Fruit fly (Drosophila melanogaster): ENCODE measurements around the gene x16.
A peak's percentile ranks its signal among the peaks of the same experiment; 100 is the strongest.

The x16 gene

dm6 chr2L:6956725-6957124 lies 36.7 kb upstream of the x16 start, which contains the start of the genes CG13775 and CG3430 (continued):
- no peak for TF ChIP-seq lab (GFP tag; optimal IDR thresholded peaks at IDR 0.05)
- TF ChIP-seq Scr (GFP tag; IDR thresholded peaks at IDR 0.05; ENCODE audit: partially characterized antibody), result peak; percentile 67
- TF ChIP-seq Hey (tag; optimal IDR thresholded peaks at IDR 0.05), result no peak
- no peak for TF ChIP-seq CG17359 (tag; optimal IDR thresholded peaks at IDR 0.05)
- TF ChIP-seq Mes4 (GFP tag; optimal IDR thresholded peaks at IDR 0.05), result peak; percentile 8
- TF ChIP-seq Dll (GFP tag; IDR thresholded peaks at IDR 0.05; ENCODE audit: partially characterized antibody), result peak; percentile 69
- no peak for TF ChIP-seq Usf (GFP tag; optimal IDR thresholded peaks at IDR 0.05)
- TF ChIP-seq CoRest (tag; optimal IDR thresholded peaks at IDR 0.05), result peak; percentile 27
- 0 out of 2 replicates have a peak, but pooled peaks have one; percentile 15 for TF ChIP-seq CG6272 (GFP tag; IDR thresholded peaks at IDR 0.05)
- TF ChIP-seq CG14050 (GFP tag; IDR thresholded peaks at IDR 0.05), result no peak
- TF ChIP-seq cad (GFP tag; optimal IDR thresholded peaks at IDR 0.05), result no peak
- no peak for TF ChIP-seq sqz (GFP tag; optimal IDR thresholded peaks at IDR 0.05)
- no peak for TF ChIP-seq Nf-YB (GFP tag; optimal IDR thresholded peaks at IDR 0.05)
- TF ChIP-seq Dref (GFP tag; IDR thresholded peaks at IDR 0.05), result peak; percentile 81
- no peak for TF ChIP-seq CG7372 (GFP tag; IDR thresholded peaks at IDR 0.05)
- no peak for TF ChIP-seq Lim3 (GFP tag; IDR thresholded peaks at IDR 0.05)
- TF ChIP-seq esg (GFP tag; conservative IDR thresholded peaks at IDR 0.05), result no peak
- TF ChIP-seq al (GFP tag; IDR thresholded peaks at IDR 0.05), result no peak
- no peak for TF ChIP-seq CG3838 (GFP tag; optimal IDR thresholded peaks at IDR 0.05)
- peak; percentile 91 for TF ChIP-seq row (GFP tag; IDR thresholded peaks at IDR 0.05)
- TF ChIP-seq gsb-n (tag; optimal IDR thresholded peaks at IDR 0.05), result no peak
- no peak for TF ChIP-seq schlank (tag; optimal IDR thresholded peaks at IDR 0.05)
- TF ChIP-seq gro (GFP tag; optimal IDR thresholded peaks at IDR 0.05), result peak; percentile 33
- peak; percentile 58; the same call in 2 of the 3 replicates for TF ChIP-seq CG11456 (GFP tag; IDR thresholded peaks at IDR 0.05)
- no peak for TF ChIP-seq sima (GFP tag; optimal IDR thresholded peaks at IDR 0.05)
- TF ChIP-seq CG12942 (GFP tag; optimal IDR thresholded peaks at IDR 0.05), result no peak
- TF ChIP-seq CG8359 (GFP tag; optimal IDR thresholded peaks at IDR 0.05; ENCODE audit: borderline replicate concordance), result no peak
- no peak for TF ChIP-seq Sox100B (GFP tag; optimal IDR thresholded peaks at IDR 0.05)
- TF ChIP-seq mam (GFP tag; optimal IDR thresholded peaks at IDR 0.05), result peak; percentile 52
- TF ChIP-seq Gug (GFP tag; IDR thresholded peaks at IDR 0.05), result peak; percentile 16; the same call in 1 of the 4 replicates
- TF ChIP-seq B-H1 (GFP tag; IDR thresholded peaks at IDR 0.05), result no peak
- no peak for TF ChIP-seq CG11696 (GFP tag; IDR thresholded peaks at IDR 0.05)
- TF ChIP-seq dmrt99B (tag; optimal IDR thresholded peaks at IDR 0.05), result no peak
- TF ChIP-seq br (optimal IDR thresholded peaks at IDR 0.05), result no peak
- no peak for TF ChIP-seq CG43689 (GFP tag; IDR thresholded peaks at IDR 0.05)
- TF ChIP-seq zen (tag; optimal IDR thresholded peaks at IDR 0.05), result no peak
- no peak for TF ChIP-seq CG3065 (GFP tag; optimal IDR thresholded peaks at IDR 0.05)
- TF ChIP-seq CG10959 (GFP tag; IDR thresholded peaks at IDR 0.05), result no peak
- no peak for TF ChIP-seq CG18011 (GFP tag; optimal IDR thresholded peaks at IDR 0.05)
- TF ChIP-seq CG2116 (GFP tag; optimal IDR thresholded peaks at IDR 0.05), result peak; percentile 54
- TF ChIP-seq sr (GFP tag; IDR thresholded peaks at IDR 0.05), result no peak
- TF ChIP-seq scrt (GFP tag; optimal IDR thresholded peaks at IDR 0.05), result no peak
- TF ChIP-seq Hsf (GFP tag; optimal IDR thresholded peaks at IDR 0.05), result peak; percentile 25
- TF ChIP-seq Sox102F (GFP tag; optimal IDR thresholded peaks at IDR 0.05), result no peak
- no peak for TF ChIP-seq chn (GFP tag; optimal IDR thresholded peaks at IDR 0.05)
- TF ChIP-seq CG30403 (GFP tag; optimal IDR thresholded peaks at IDR 0.05), result peak; percentile 26
- TF ChIP-seq grau (tag; optimal IDR thresholded peaks at IDR 0.05), result no peak
- no peak for TF ChIP-seq Optix (GFP tag; IDR thresholded peaks at IDR 0.05)
- no peak for TF ChIP-seq CG4360 (GFP tag; IDR thresholded peaks at IDR 0.05)
- TF ChIP-seq CG2120 (GFP tag; optimal IDR thresholded peaks at IDR 0.05), result peak; percentile 59
- TF ChIP-seq Camta (GFP tag; optimal IDR thresholded peaks at IDR 0.05), result peak; percentile 25
- TF ChIP-seq CG14710 (tag; optimal IDR thresholded peaks at IDR 0.05), result peak; percentile 43
- peak; percentile 40 for TF ChIP-seq CG34376 (GFP tag; optimal IDR thresholded peaks at IDR 0.05)

Measured in whole organism, embryonic.